Fruit fly (Drosophila melanogaster): ENCODE measurements around the gene CG10694.
A peak's percentile ranks its signal among the peaks of the same experiment; 100 is the strongest.

The CG10694 gene

DNA sequence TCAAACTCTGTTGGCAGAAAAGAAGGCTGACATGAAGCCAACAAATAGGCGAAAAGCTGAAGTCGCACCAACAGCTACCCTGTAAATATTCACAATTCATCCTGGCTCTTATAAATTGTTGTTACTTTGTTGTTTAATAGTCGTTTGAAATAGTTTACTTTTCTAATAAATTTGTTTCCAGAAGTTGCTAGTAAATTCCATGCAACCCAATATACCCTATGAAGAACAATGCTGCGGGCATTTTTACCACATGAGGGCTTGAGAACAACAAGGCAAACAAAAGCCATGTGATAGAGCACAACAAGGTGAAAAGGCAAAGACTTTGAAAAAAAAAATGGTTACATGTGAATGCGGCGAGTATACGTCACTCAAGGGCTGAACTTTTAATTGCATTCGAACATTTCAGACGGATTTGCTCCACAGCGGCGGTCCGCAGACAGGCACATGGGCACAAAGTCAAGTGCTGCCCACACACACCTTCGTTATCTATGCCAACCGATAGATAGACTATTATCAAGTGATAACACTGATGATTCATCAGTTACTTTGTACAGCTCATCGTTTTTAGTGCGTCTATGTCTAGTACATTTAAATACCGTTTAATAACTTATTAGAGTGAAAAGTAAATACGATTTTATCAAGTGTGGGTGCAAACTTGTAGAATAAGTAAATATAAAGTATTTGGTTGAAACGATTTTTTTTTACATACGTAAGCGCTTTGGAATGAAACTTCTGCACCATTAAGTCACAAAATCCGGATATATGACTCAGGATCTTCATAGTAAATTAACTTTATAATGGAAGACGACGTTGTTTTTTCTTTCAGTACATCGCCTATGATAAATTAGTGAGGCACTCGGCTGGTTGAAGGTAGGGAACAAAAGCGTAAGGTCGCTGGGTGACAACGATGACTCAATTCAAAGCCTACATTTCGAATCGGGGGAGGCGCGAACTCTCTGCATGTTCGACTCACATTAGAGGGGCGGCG lies 7.9 kb upstream of the CG10694 start (continued):
- TF ChIP-seq dsx (GFP tag; optimal IDR thresholded peaks at IDR 0.05; ENCODE audit: poor library complexity, severe bottlenecking): peak; percentile 25
- peak; percentile 42 for TF ChIP-seq CG8319 (GFP tag; optimal IDR thresholded peaks at IDR 0.05)
- TF ChIP-seq Ets96B (tag; optimal IDR thresholded peaks at IDR 0.05): peak; percentile 65
- TF ChIP-seq CG32006 (GFP tag; optimal IDR thresholded peaks at IDR 0.05): peak; percentile 72
- peak; percentile 66 for TF ChIP-seq CG10631 (GFP tag; optimal IDR thresholded peaks at IDR 0.05)
- peak; percentile 77 for TF ChIP-seq CG8119 (GFP tag; IDR thresholded peaks at IDR 0.05)
- peak; percentile 8 for TF ChIP-seq spab (GFP tag; optimal IDR thresholded peaks at IDR 0.05)
- peak; percentile 76 for TF ChIP-seq pdm3 (GFP tag; optimal IDR thresholded peaks at IDR 0.05)
- peak; percentile 25 for TF ChIP-seq dac (GFP tag; optimal IDR thresholded peaks at IDR 0.05)
- peak; percentile 43 for TF ChIP-seq CG6276 (GFP tag; optimal IDR thresholded peaks at IDR 0.05)
- peak; percentile 74 for TF ChIP-seq achi (GFP tag; optimal IDR thresholded peaks at IDR 0.05)
- TF ChIP-seq CG6163 (GFP tag; IDR thresholded peaks at IDR 0.05): peak; percentile 89
- peak; percentile 74 for TF ChIP-seq Gug (GFP tag; IDR thresholded peaks at IDR 0.05)
- TF ChIP-seq fd85E (GFP tag; optimal IDR thresholded peaks at IDR 0.05): peak; percentile 34
- peak; percentile 87 for TF ChIP-seq Hr39 (GFP tag; optimal IDR thresholded peaks at IDR 0.05)
- TF ChIP-seq OdsH (GFP tag; optimal IDR thresholded peaks at IDR 0.05): peak; percentile 71
- peak; percentile 88 for TF ChIP-seq Eip78C (GFP tag)
- TF ChIP-seq CG7368 (GFP tag; optimal IDR thresholded peaks at IDR 0.05): peak; percentile 72
- TF ChIP-seq CG11762 (GFP tag; optimal IDR thresholded peaks at IDR 0.05; ENCODE audit: insufficient read depth): peak; percentile 31
- TF ChIP-seq svp (GFP tag): peak; percentile 86
- peak; percentile 32 for TF ChIP-seq Sox15 (GFP tag; optimal IDR thresholded peaks at IDR 0.05)
- peak; percentile 41 for TF ChIP-seq CG11902 (GFP tag; optimal IDR thresholded peaks at IDR 0.05)
- TF ChIP-seq vri (GFP tag; optimal IDR thresholded peaks at IDR 0.05): peak; percentile 65

DNA sequence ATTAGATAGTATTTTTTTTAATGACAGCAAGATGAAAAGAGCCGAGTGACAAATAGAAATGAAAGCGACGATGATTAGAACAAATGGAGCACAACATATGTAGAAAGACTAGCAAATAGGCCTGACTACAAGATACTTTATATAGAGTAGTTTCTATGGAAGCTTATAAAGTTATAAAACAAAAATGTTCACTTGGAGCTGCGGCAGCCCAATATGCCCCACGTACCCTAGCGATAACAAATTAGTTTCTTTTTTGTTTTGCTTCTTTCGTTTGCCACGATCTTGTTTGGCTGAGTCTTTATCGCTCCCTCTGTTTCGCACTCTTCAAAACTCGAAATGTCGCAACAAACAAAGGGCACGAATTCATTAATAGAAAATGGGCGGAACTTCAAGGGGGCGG lies 6.5 kb upstream of the CG10694 start:
- TF ChIP-seq spab (GFP tag; optimal IDR thresholded peaks at IDR 0.05) (no peak), Met (GFP tag; optimal IDR thresholded peaks at IDR 0.05) (no peak), fd59A (GFP tag; optimal IDR thresholded peaks at IDR 0.05) (no peak), lz (GFP tag; optimal IDR thresholded peaks at IDR 0.05) (no peak), CG32006 (GFP tag; optimal IDR thresholded peaks at IDR 0.05) (peak; percentile 17), Eip78C (GFP tag) (no peak), CG11902 (GFP tag; optimal IDR thresholded peaks at IDR 0.05) (no peak), OdsH (GFP tag; optimal IDR thresholded peaks at IDR 0.05) (no peak), fd85E (GFP tag; optimal IDR thresholded peaks at IDR 0.05) (no peak), Hr38 (GFP tag; optimal IDR thresholded peaks at IDR 0.05) (no peak), salr (GFP tag; optimal IDR thresholded peaks at IDR 0.05) (no peak), pdm3 (GFP tag; optimal IDR thresholded peaks at IDR 0.05) (peak; percentile 5), Smox (GFP tag; optimal IDR thresholded peaks at IDR 0.05) (no peak), Ets21C (GFP tag; optimal IDR thresholded peaks at IDR 0.05) (no peak), Ets96B (tag; optimal IDR thresholded peaks at IDR 0.05) (no peak), CG10631 (GFP tag; optimal IDR thresholded peaks at IDR 0.05) (no peak), fkh (GFP tag; optimal IDR thresholded peaks at IDR 0.05) (no peak), Eip93F (GFP tag; optimal IDR thresholded peaks at IDR 0.05) (no peak), CG6276 (GFP tag; optimal IDR thresholded peaks at IDR 0.05) (no peak), eg (GFP tag; IDR thresholded peaks at IDR 0.05) (0 out of 3 replicates have a peak, but pooled peaks have one; percentile 15), vri (GFP tag; optimal IDR thresholded peaks at IDR 0.05) (no peak), CG6854 (GFP tag; optimal IDR thresholded peaks at IDR 0.05) (no peak), CG6808 (GFP tag; optimal IDR thresholded peaks at IDR 0.05) (no peak), dac (GFP tag; optimal IDR thresholded peaks at IDR 0.05) (no peak), CG3032 (tag; optimal IDR thresholded peaks at IDR 0.05) (no peak), CG7368 (GFP tag; optimal IDR thresholded peaks at IDR 0.05) (no peak), cyc (GFP tag; optimal IDR thresholded peaks at IDR 0.05) (no peak), Hr39 (GFP tag; optimal IDR thresholded peaks at IDR 0.05) (no peak), net (GFP tag; optimal IDR thresholded peaks at IDR 0.05) (no peak), CG1621 (tag; optimal IDR thresholded peaks at IDR 0.05) (no peak), achi (GFP tag; optimal IDR thresholded peaks at IDR 0.05) (no peak), Hr4 (GFP tag; optimal IDR thresholded peaks at IDR 0.05) (peak; percentile 26), CG9139 (GFP tag; optimal IDR thresholded peaks at IDR 0.05) (no peak), Sox102F (GFP tag; optimal IDR thresholded peaks at IDR 0.05) (no peak), CG8632 (GFP tag; optimal IDR thresholded peaks at IDR 0.05) (no peak), Blimp-1 (GFP tag; optimal IDR thresholded peaks at IDR 0.05) (no peak), CG8119 (GFP tag; IDR thresholded peaks at IDR 0.05) (0 out of 3 replicates have a peak, but pooled peaks have one; percentile 17)
